Fruit fly (Drosophila melanogaster): ENCODE results near the gene dmGlut.
A peak's percentile ranks its signal among the peaks of the same experiment; 100 is the strongest.

DNA sequence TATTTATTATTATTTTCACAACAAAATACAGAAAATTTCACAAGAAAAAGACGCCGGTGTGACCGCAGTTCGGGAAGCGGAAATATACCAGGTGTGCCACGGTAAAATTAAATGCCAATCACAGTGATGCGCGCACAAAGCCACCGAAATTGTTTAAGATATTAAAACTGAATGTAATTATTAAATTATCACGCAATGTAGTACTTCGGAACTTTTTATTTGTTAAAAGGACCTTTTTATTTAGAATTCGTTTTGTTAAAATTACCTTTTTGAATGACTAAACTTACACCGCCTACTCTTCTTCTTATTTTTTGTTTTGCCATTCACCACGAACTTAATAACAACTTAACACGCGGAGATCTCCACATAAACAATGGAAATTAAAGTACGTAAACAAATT, 39.3 kb upstream of the dmGlut start, which contains the start of the genes CG6686 and CG34163:
- TF ChIP-seq Myc (optimal IDR thresholded peaks at IDR 0.05) (peak; percentile 77), Dfd (GFP tag; optimal IDR thresholded peaks at IDR 0.05) (no peak)

All from whole organism, wandering third instar larva.